Worm (Caenorhabditis elegans) whole organism, late embryonic: ENCODE data around the gene srbc-55.
"Not testable (repeated sequence)": the region's sequence is repeated elsewhere in the genome, so short reads cannot be mapped to it uniquely, and the experiment has no call there.

Experiments
- K02D7.2 ChIP-seq: sonication (generic microtip); optimal IDR thresholded peaks from 2 replicates; lab custom pipeline; 2017; ENCODE audit warnings: mild to moderate bottlenecking, missing genetic modification characterization, missing compliant biosample characterization
- ceh-24 ChIP-seq: sonication (generic microtip); optimal IDR thresholded peaks from 2 replicates; lab custom pipeline; 2016; ENCODE audit warnings: mild to moderate bottlenecking, missing genetic modification characterization, missing compliant biosample characterization
- ceh-30 ChIP-seq: fragments of 150-350 bp; optimal IDR thresholded peaks from 2 replicates; lab custom pipeline; 2014; ENCODE audit warnings: missing biosample characterization, missing genetic modification characterization
- ceh-31 ChIP-seq: sonication (generic microtip); optimal IDR thresholded peaks from 2 replicates; lab custom pipeline; 2016; ENCODE audit warnings: missing genetic modification characterization, missing compliant biosample characterization
- ceh-45 ChIP-seq: fragments of 200-800 bp; sonication (Bioruptor generic); IDR thresholded peaks from 2 replicates; pipeline ENCODE4 v1.3.6; 2022; ENCODE audit warnings: missing genetic modification reagents, missing genetic modification characterization, missing compliant biosample characterization
- ceh-6 ChIP-seq: fragments of 200-800 bp; sonication (Bioruptor generic); optimal IDR thresholded peaks from 2 replicates; lab custom pipeline; 2018; ENCODE audit warnings: mild to moderate bottlenecking, missing genetic modification characterization, missing compliant biosample characterization
- che-1 ChIP-seq: sonication (generic microtip); optimal IDR thresholded peaks from 2 replicates; lab custom pipeline; 2016; ENCODE audit warnings: mild to moderate bottlenecking, missing genetic modification characterization, missing compliant biosample characterization
- dve-1 ChIP-seq: sonication (generic microtip); optimal IDR thresholded peaks from 2 replicates; lab custom pipeline; 2017; ENCODE audit warnings: antibody characterized with exemption, mild to moderate bottlenecking, missing genetic modification characterization, missing compliant biosample characterization
- elt-2 ChIP-seq: sonication (generic microtip); optimal IDR thresholded peaks from 2 replicates; lab custom pipeline; 2016; ENCODE audit warnings: missing genetic modification reagents, missing genetic modification characterization, missing compliant biosample characterization
- elt-4 ChIP-seq: sonication (generic microtip); optimal IDR thresholded peaks from 2 replicates; lab custom pipeline; 2016; ENCODE audit warnings: missing genetic modification characterization, missing compliant biosample characterization
- fkh-10 ChIP-seq: fragments of 150-350 bp; optimal IDR thresholded peaks from 2 replicates; lab custom pipeline; 2014; ENCODE audit warnings: missing biosample characterization, missing genetic modification reagents, missing genetic modification characterization
- gmeb-2 ChIP-seq: sonication (generic microtip); optimal IDR thresholded peaks from 2 replicates; lab custom pipeline; 2016; ENCODE audit warnings: missing genetic modification characterization, inconsistent platforms, missing compliant biosample characterization
- hlh-8 ChIP-seq: sonication (generic microtip); optimal IDR thresholded peaks from 2 replicates; lab custom pipeline; 2016; ENCODE audit warnings: missing genotype, missing genetic modification characterization, missing compliant biosample characterization
- lim-6 ChIP-seq: sonication (generic microtip); optimal IDR thresholded peaks from 2 replicates; lab custom pipeline; 2016; ENCODE audit warnings: missing genetic modification characterization, missing compliant biosample characterization
- lin-11 ChIP-seq: fragments of 200-800 bp; sonication (Bioruptor generic); optimal IDR thresholded peaks from 2 replicates; lab custom pipeline; 2018; ENCODE audit warnings: mild to moderate bottlenecking, missing genetic modification characterization, missing compliant biosample characterization
- madf-2 ChIP-seq: sonication (generic microtip); optimal IDR thresholded peaks from 2 replicates; lab custom pipeline; 2017; ENCODE audit warnings: missing genetic modification characterization, missing compliant biosample characterization
- nhr-232 ChIP-seq: sonication (generic microtip); optimal IDR thresholded peaks from 2 replicates; lab custom pipeline; 2016; ENCODE audit warnings: missing genetic modification characterization, missing compliant biosample characterization
- npax-4 ChIP-seq: sonication (generic microtip); optimal IDR thresholded peaks from 2 replicates; lab custom pipeline; 2016; ENCODE audit warnings: missing genetic modification characterization, missing compliant biosample characterization
- odd-2 ChIP-seq: sonication (generic microtip); optimal IDR thresholded peaks from 2 replicates; lab custom pipeline; 2017; ENCODE audit warnings: antibody characterized with exemption, mild to moderate bottlenecking, missing genetic modification characterization, missing compliant biosample characterization
- pax-1 ChIP-seq: fragments of 150-350 bp; optimal IDR thresholded peaks from 2 replicates; lab custom pipeline; 2014; ENCODE audit warnings: missing biosample characterization, missing genetic modification characterization
- pha-4 ChIP-seq: fragments of 150-350 bp; optimal IDR thresholded peaks from 2 replicates; lab custom pipeline; 2018; ENCODE audit warnings: missing biosample characterization, missing genetic modification reagents, missing genetic modification characterization
- pqm-1 ChIP-seq: sonication (generic microtip); optimal IDR thresholded peaks from 2 replicates; lab custom pipeline; 2016; ENCODE audit warnings: missing genetic modification characterization, missing compliant biosample characterization
- rnt-1 ChIP-seq: sonication (generic microtip); optimal IDR thresholded peaks from 2 replicates; lab custom pipeline; 2016; ENCODE audit warnings: missing genetic modification characterization, missing compliant biosample characterization
- unc-3 ChIP-seq, 2 experiments: fragments of 200-800 bp in 1 of 2; sonication (Bioruptor generic) in 1 of 2; sonication (generic microtip) in 1 of 2; conservative IDR thresholded peaks in 1 of 2; optimal IDR thresholded peaks in 1 of 2; 2 replicates each; pipeline versions ENCODE4 v1.3.6 to Lab custom; 2016 to 2022; ENCODE audit warnings: missing compliant biosample characterization in 2 of 2, missing genetic modification characterization in 2 of 2, missing genetic modification reagents in 1 of 2
- unc-86 ChIP-seq: sonication (generic microtip); optimal IDR thresholded peaks from 2 replicates; lab custom pipeline; 2016; ENCODE audit warnings: missing genetic modification characterization, missing compliant biosample characterization
- zip-5 ChIP-seq: sonication (generic microtip); optimal IDR thresholded peaks from 2 replicates; lab custom pipeline; 2016; ENCODE audit warnings: missing genetic modification characterization, missing compliant biosample characterization
- ztf-16 ChIP-seq: sonication (generic microtip); optimal IDR thresholded peaks from 2 replicates; lab custom pipeline; 2017; ENCODE audit warnings: missing genetic modification characterization, missing compliant biosample characterization

srbc-55 gene

DNA sequence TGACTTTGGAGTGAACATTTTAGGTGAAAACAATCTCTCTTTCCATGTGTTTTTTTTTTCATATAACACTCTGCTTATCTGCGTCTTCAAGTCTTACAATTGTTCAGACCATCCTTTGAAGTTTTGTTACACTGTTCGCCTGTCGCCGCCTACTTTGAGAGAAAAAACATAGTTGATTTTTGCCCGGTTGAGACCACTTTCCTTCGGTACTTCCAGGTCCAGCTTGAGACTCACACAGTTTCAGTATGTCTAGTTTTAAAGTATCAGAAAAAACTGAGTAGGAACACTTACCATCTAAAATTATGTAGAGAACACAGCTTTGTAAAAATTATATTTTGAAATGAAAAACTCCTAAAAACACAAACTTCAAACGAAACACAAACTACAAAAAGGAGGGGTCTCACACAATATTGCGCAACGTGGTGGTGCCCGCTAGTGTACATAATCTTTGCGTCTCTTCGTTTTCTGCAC lies 13.8 kb downstream of the srbc-55 start, which contains the start of the genes fbxa-69 and F54B8.4:
fbxa-69 (minus strand) TSS at position 10 of the 471 bp plus-strand sequence.
F54B8.4 (plus strand) TSS at position 421 of the 471 bp plus-strand sequence.
- TF ChIP-seq pqm-1 (tag; lab: Kevin White, UChicago) (no peak), ceh-30 (no peak), nhr-232 (tag; lab: Kevin White, UChicago) (no peak), pax-1 (tag; lab: Kevin White, UChicago) (no peak), odd-2 (tag; lab: Kevin White, UChicago) (no peak), unc-86 (tag; lab: Kevin White, UChicago) (no peak), pha-4 (no peak)

DNA sequence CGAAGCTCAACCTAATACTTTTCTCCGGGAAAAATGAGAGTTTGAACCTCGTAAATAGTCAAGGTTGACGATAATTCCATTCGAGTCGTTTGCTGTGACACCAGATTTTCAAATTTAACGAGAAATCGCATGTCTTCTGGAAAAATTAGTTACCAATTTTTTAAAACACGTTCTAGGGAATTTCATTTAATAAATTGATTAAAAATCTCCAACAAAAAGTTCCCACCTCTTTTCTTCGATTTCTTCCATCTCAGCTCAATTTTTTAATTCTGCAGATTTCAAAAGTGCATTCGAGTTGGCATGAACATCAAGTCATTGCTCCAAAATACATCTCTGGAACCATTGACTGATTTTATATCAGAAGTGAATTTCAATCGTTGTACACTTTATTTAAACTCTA lies 17.8 kb downstream of the srbc-55 start, which contains the start of gene nhr-282:
nhr-282 (plus strand) TSS at position 301 of the 400 bp plus-strand sequence.
- TF ChIP-seq hlh-8; dve-1; lin-11 (tag; lab: Kevin White, UChicago): not testable (repeated sequence)

DNA sequence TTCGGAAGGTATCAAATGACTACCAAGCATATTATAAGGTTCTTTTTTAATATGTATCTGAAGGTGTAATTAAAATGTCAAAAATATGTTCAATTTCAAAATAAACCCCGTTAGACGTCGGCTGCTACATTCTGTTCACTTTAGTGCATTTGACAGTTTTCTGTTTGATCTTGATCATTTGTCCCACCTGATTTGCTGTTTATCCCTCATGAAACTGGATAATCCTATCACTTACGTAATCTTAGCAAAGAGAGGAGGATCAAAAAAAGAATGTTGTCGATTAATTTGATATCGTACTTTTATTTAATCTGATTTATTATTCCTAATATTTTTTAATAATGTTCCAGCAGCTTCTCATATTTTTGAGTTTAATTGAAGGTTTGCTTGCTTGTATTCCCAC lies 19.4 kb downstream of the srbc-55 start, which contains the start of gene F54B8.1:
F54B8.1 (plus strand) TSS at position 301 of the 400 bp plus-strand sequence.
- TF ChIP-seq pqm-1 (tag; lab: Kevin White, UChicago) (no peak), madf-2 (tag; lab: Kevin White, UChicago) (no peak), ceh-6 (GFP tag; lab: Kevin White, UChicago) (no peak)

DNA sequence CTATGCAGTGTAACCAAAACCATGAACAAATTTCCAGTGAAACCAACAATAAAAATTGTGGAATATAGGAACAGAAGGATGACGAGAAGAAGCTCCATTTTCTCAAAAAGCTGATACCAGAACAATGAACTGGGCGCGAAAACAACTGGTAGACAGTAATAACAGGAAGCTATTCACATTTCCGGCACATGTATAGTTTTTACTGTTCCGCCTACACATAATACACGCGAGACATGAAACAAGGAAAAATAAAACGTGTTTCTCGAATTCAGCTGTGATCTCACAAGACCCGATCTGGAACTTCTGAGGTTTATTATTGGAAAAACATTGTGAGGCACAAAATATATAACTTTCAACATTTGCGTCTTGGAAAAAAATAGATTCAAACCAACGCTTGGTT lies 20.3 kb downstream of the srbc-55 start, which contains the start of gene srsx-36:
srsx-36 (minus strand) TSS at position 101 of the 400 bp plus-strand sequence.
- TF ChIP-seq odd-2 (tag; lab: Kevin White, UChicago) (no peak), ceh-45 (GFP tag; lab: Robert Waterston, UW) (no peak), ceh-24 (tag; lab: Kevin White, UChicago) (no peak), npax-4 (tag; lab: Kevin White, UChicago) (no peak), elt-4 (tag; lab: Kevin White, UChicago) (no peak), ceh-31 (tag; lab: Kevin White, UChicago) (no peak), dve-1 (no peak), pha-4 (no peak), zip-5 (tag; lab: Kevin White, UChicago) (no peak), unc-86 (tag; lab: Kevin White, UChicago) (no peak), lim-6 (tag; lab: Kevin White, UChicago) (no peak), gmeb-2 (tag; lab: Kevin White, UChicago) (no peak), pax-1 (tag; lab: Kevin White, UChicago) (no peak)
- TF ChIP-seq, all 69 proteins: peak for 0

DNA sequence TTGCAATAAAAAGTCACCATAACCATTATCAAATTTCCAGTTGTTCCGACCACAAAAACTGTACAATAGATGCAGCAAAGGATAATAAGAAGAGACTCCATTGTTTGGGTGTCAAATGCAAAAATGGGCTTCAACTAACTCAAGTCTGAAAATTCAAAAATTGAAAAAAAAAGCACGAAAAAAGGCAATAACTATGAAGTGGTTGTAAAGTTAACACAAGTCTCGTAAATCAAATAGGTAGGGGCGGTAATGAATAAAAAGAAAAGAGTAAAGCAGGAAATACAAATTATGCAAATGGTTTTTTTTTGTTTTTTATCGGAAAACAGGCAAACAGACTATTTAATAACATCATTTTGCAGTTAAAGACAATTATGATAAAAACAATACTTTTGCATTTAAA lies 22.4 kb downstream of the srbc-55 start, which contains the start of gene srsx-38:
srsx-38 (minus strand) TSS at position 101 of the 400 bp plus-strand sequence.
- not testable (repeated sequence) for TF ChIP-seq ztf-16 (tag; lab: Kevin White, UChicago); unc-3 (GFP tag; conservative IDR thresholded peaks at IDR 0.05; lab: Robert Waterston, UW); unc-3 (tag; optimal IDR thresholded peaks at IDR 0.05; lab: Kevin White, UChicago); elt-2

DNA sequence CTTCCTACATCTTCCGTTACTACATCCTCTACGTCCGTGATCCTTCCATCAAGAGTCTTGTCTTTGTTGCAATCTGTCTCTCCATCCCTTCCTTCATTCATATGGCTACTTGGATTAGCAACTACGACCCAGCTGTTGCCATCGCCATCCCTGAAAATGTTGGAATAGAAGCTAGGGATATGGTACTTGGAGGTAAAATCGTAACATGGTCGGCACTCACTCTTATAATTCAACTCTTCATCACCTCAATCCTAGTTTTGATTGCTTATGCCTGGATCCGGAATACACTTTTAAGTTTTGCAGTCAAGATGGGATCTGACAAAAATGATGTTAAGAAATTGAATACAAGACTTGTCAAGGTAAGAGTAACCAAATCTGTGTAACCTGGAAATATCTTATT lies 26.1 kb downstream of the srbc-55 start, which contains the start of gene T26E4.18:
T26E4.18 (minus strand) TSS at position 101 of the 400 bp plus-strand sequence.
- not testable (repeated sequence) for TF ChIP-seq fkh-10 (GFP tag; lab: Kevin White, UChicago); ceh-30; rnt-1

DNA sequence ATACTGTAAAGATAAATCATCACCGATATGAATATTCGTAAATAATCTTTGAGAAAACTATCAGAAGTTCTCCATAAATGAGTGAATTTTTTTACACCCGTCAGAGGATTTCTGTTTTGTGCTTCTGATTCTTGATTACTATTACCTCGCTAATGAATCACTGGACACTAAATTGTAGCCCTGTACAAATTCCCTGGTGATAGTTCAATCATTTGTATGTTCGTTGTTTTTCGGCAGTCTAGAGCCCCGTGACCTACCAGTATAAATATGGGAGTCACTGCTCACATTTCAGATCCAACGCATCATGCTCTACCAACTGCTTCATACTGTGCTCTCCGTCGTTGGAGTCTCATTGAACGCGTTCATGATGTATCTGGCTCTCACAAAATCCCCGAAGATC lies 26.7 kb downstream of the srbc-55 start, which contains the start of gene srd-27:
srd-27 (plus strand) TSS at position 301 of the 400 bp plus-strand sequence.
- not testable (repeated sequence) for TF ChIP-seq K02D7.2, pqm-1, che-1 (tag; lab: Kevin White, UChicago)
- TF ChIP-seq, all 69 proteins: peak for 0; not testable (repeated sequence) for 69
